Worm (Caenorhabditis elegans): ENCODE data around the gene W02A2.9.

DNA sequence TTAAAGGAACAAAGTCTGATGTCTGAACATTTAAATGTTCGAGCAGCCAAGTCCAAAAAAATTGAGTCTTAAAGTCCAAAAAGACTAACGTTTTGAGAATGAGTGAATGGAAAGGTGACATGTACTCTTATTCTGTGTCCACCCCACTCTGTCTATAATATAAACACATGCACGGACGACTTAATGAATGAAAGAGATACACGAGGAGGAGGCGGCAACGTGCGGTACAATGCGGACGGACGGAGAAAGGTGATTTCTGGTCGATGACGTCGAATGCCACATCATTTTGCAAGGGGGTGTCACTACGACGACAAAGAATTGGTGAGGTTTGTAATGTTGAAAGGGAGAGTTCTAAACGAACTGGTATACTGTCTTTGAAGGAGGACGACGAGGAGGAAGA lies 47.2 kb downstream of the W02A2.9 start:
- TF ChIP-seq ztf-11 (tag; optimal IDR thresholded peaks at IDR 0.05) (no peak), elt-3 (tag; optimal IDR thresholded peaks at IDR 0.05) (no peak), nhr-2 (tag; optimal IDR thresholded peaks at IDR 0.05) (peak; percentile 82), nhr-76 (tag; optimal IDR thresholded peaks at IDR 0.05) (no peak), snpc-4 (tag; optimal IDR thresholded peaks at IDR 0.05) (no peak), mls-2 (tag; optimal IDR thresholded peaks at IDR 0.05) (no peak), unc-62 (GFP tag; optimal IDR thresholded peaks at IDR 0.05) (no peak), pha-4 (tag; optimal IDR thresholded peaks at IDR 0.05) (no peak), lsy-2 (tag; optimal IDR thresholded peaks at IDR 0.05) (no peak), ham-2 (GFP tag; optimal IDR thresholded peaks at IDR 0.05) (no peak)

Measured in whole organism, mixed stage, embryonic.